Worm (Caenorhabditis elegans) whole organism, L4/young adult: ENCODE results near the gene C33H5.13.

Source experiments
- W03F9.2 ChIP-seq: fragments of 150-350 bp; optimal IDR thresholded peaks from 2 replicates; lab custom pipeline; 2014; ENCODE audit warnings: missing biosample characterization, missing genetic modification characterization
- dao-5 ChIP-seq: sonication (generic microtip); optimal IDR thresholded peaks from 2 replicates; lab custom pipeline; 2016; ENCODE audit warnings: missing genotype, missing genetic modification characterization, moderate library complexity, missing compliant biosample characterization

DNA sequence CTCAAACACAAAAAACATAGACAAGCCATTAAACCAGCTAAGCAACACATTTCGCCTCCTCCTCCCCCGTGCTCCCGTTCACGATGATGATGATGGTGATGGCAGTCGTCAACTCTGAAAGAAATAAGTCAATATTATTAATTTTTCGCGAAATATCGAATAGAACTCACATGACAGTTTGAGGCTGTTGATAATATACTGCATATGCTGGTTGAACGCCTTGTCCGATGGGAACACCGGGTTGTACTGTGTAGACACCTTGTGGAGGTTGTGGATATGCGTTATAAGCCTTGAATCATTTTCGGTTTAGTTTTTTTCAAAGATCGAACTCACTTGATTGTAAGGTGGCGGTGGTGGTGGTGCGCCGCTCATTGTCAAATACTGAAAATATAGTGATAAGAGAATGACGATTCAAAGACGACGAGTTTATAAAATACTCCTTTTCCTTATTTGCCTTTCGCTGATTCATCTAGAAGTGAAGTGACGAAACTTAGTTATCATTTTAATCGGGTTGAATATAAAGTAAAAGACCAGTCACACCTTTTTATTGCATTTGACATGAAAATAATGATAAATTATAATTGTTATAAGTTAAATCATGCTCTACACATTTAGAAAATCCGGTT lies at the start of gene C33H5.13:
- TF ChIP-seq dao-5 (tag; lab: Kevin White, UChicago): no peak
- TF ChIP-seq W03F9.2: no peak
